Worm (Caenorhabditis elegans) whole organism, midembryonic: ENCODE measurements around the gene cam-1.

Experiments used
- T22C8.4 ChIP-seq: fragments of 200-800 bp; sonication (Bioruptor generic); IDR thresholded peaks from 2 replicates; pipeline ENCODE4 v1.3.6; 2022; ENCODE audit warnings: missing genetic modification characterization, missing compliant biosample characterization
- cog-1 ChIP-seq: sonication (generic microtip); optimal IDR thresholded peaks from 2 replicates; lab custom pipeline; 2016; ENCODE audit warnings: missing genetic modification characterization, missing compliant biosample characterization
- flt-1 ChIP-seq: fragments of 200-800 bp; sonication (Bioruptor generic); IDR thresholded peaks from 2 replicates; pipeline ENCODE4 v1.3.6; 2022; ENCODE audit warnings: missing genetic modification characterization, missing compliant biosample characterization
- klf-2 ChIP-seq: fragments of 200-800 bp; sonication (Bioruptor generic); conservative IDR thresholded peaks from 2 replicates; pipeline ENCODE4 v1.3.6; 2022; ENCODE audit warnings: missing genetic modification reagents, missing genetic modification characterization, missing compliant biosample characterization
- med-1 ChIP-seq: sonication (generic microtip); optimal IDR thresholded peaks from 2 replicates; lab custom pipeline; 2017; ENCODE audit warnings: missing genetic modification characterization, mild to moderate bottlenecking, missing compliant biosample characterization, antibody characterized with exemption, missing genetic modification reagents; ENCODE audit not compliant: insufficient read depth
- ref-1 ChIP-seq: fragments of 200-800 bp; sonication (Bioruptor generic); conservative IDR thresholded peaks from 2 replicates; pipeline ENCODE4 v1.3.6; 2022; ENCODE audit warnings: missing genetic modification reagents, missing genetic modification characterization, missing compliant biosample characterization
- tab-1 ChIP-seq: fragments of 200-800 bp; sonication (Bioruptor generic); IDR thresholded peaks from 2 replicates; pipeline ENCODE4 v1.3.6; 2022; ENCODE audit warnings: missing genetic modification characterization, missing compliant biosample characterization
- ztf-23 ChIP-seq: fragments of 200-800 bp; sonication (Bioruptor generic); IDR thresholded peaks from 2 replicates; pipeline ENCODE4 v1.3.6; 2022; ENCODE audit warnings: missing genetic modification reagents, missing genetic modification characterization, missing compliant biosample characterization
- ztf-29 ChIP-seq: fragments of 200-800 bp; sonication (Bioruptor generic); IDR thresholded peaks from 2 replicates; pipeline ENCODE4 v1.3.6; 2022; ENCODE audit warnings: missing genetic modification reagents, missing genetic modification characterization, missing compliant biosample characterization

The cam-1 gene

ce11 chrII:9284358-9285170 is 25.5 kb downstream of the cam-1 start:
- TF ChIP-seq ref-1 (GFP tag; lab: Robert Waterston, UW) (no peak), ztf-29 (GFP tag; lab: Robert Waterston, UW) (no peak), flt-1 (no peak), klf-2 (GFP tag; lab: Robert Waterston, UW) (no peak), cog-1 (no peak), tab-1 (GFP tag; lab: Robert Waterston, UW) (no peak), ztf-23 (GFP tag; lab: Robert Waterston, UW) (no peak), med-1 (GFP tag; lab: Kevin White, UChicago) (no peak), T22C8.4 (GFP tag; lab: Robert Waterston, UW) (no peak)

ce11 chrII:9283668-9284357 is 26.3 kb downstream of the cam-1 start:
- no peak for TF ChIP-seq med-1 (GFP tag; lab: Kevin White, UChicago)
- TF ChIP-seq ztf-23 (GFP tag; lab: Robert Waterston, UW): no peak
- TF ChIP-seq flt-1: no peak
- TF ChIP-seq cog-1: no peak
- no peak for TF ChIP-seq klf-2 (GFP tag; lab: Robert Waterston, UW)

- peak; percentile 66; the same call in 1 of the 2 replicates for TF ChIP-seq flt-1
- TF ChIP-seq T22C8.4 (GFP tag; lab: Robert Waterston, UW): peak; percentile 90
- peak; percentile 58; the same call in 1 of the 2 replicates for TF ChIP-seq ztf-23 (GFP tag; lab: Robert Waterston, UW)
- TF ChIP-seq klf-2 (GFP tag; lab: Robert Waterston, UW): no peak
- peak; percentile 79 for TF ChIP-seq cog-1
- no peak for TF ChIP-seq ref-1 (GFP tag; lab: Robert Waterston, UW)
- no peak for TF ChIP-seq ztf-29 (GFP tag; lab: Robert Waterston, UW)
- TF ChIP-seq tab-1 (GFP tag; lab: Robert Waterston, UW): no peak
- no peak for TF ChIP-seq med-1 (GFP tag; lab: Kevin White, UChicago)
These were observed 27.3 kb downstream of the cam-1 start for ce11 chrII:9282787-9283186.

ce11 chrII:9282065-9282464 is 28.0 kb downstream of the cam-1 start:
- TF ChIP-seq tab-1 (GFP tag; lab: Robert Waterston, UW) (no peak), ref-1 (GFP tag; lab: Robert Waterston, UW) (no peak), med-1 (GFP tag; lab: Kevin White, UChicago) (no peak), ztf-29 (GFP tag; lab: Robert Waterston, UW) (no peak), ztf-23 (GFP tag; lab: Robert Waterston, UW) (no peak), T22C8.4 (GFP tag; lab: Robert Waterston, UW) (no peak), flt-1 (no peak), cog-1 (no peak), klf-2 (GFP tag; lab: Robert Waterston, UW) (no peak)

ce11 chrII:9281595-9281994 is 28.5 kb downstream of the cam-1 start:
- TF ChIP-seq flt-1: no peak
- TF ChIP-seq ztf-29 (GFP tag; lab: Robert Waterston, UW): no peak
- TF ChIP-seq T22C8.4 (GFP tag; lab: Robert Waterston, UW): no peak
- TF ChIP-seq klf-2 (GFP tag; lab: Robert Waterston, UW): no peak
- no peak for TF ChIP-seq ref-1 (GFP tag; lab: Robert Waterston, UW)
- no peak for TF ChIP-seq tab-1 (GFP tag; lab: Robert Waterston, UW)

ce11 chrII:9280846-9281245 is 29.3 kb downstream of the cam-1 start:
- TF ChIP-seq klf-2 (GFP tag; lab: Robert Waterston, UW) (no peak), cog-1 (no peak), med-1 (GFP tag; lab: Kevin White, UChicago) (no peak), ztf-29 (GFP tag; lab: Robert Waterston, UW) (no peak), flt-1 (no peak), tab-1 (GFP tag; lab: Robert Waterston, UW) (no peak), ref-1 (GFP tag; lab: Robert Waterston, UW) (no peak), T22C8.4 (GFP tag; lab: Robert Waterston, UW) (no peak), ztf-23 (GFP tag; lab: Robert Waterston, UW) (no peak)

- TF ChIP-seq med-1 (GFP tag; lab: Kevin White, UChicago) (no peak), ref-1 (GFP tag; lab: Robert Waterston, UW) (no peak), cog-1 (no peak), ztf-23 (GFP tag; lab: Robert Waterston, UW) (no peak)
These were observed 29.9 kb downstream of the cam-1 start, which contains the start of gene gldi-3 for ce11 chrII:9280048-9280772. TSS of gene gldi-3 (minus strand) at chrII:9280098.

- TF ChIP-seq ztf-23 (GFP tag; lab: Robert Waterston, UW) (no peak), ref-1 (GFP tag; lab: Robert Waterston, UW) (no peak), med-1 (GFP tag; lab: Kevin White, UChicago) (no peak), tab-1 (GFP tag; lab: Robert Waterston, UW) (no peak)
These were observed 31.1 kb downstream of the cam-1 start for ce11 chrII:9279016-9279415.

ce11 chrII:9277153-9277552 is 33.0 kb downstream of the cam-1 start:
- TF ChIP-seq T22C8.4 (GFP tag; lab: Robert Waterston, UW) (no peak), ztf-23 (GFP tag; lab: Robert Waterston, UW) (no peak), tab-1 (GFP tag; lab: Robert Waterston, UW) (no peak), med-1 (GFP tag; lab: Kevin White, UChicago) (no peak), ztf-29 (GFP tag; lab: Robert Waterston, UW) (no peak), ref-1 (GFP tag; lab: Robert Waterston, UW) (no peak)
